Fruit fly (Drosophila melanogaster) whole organism, adult: ENCODE data around the gene CG42704.

Experiments used
- CG12768 ChIP-seq: fragments of 200-800 bp; sonication (Bioruptor generic); optimal IDR thresholded peaks from 2 replicates; lab custom pipeline; 2017; ENCODE audit warnings: missing biosample characterization, missing genetic modification characterization, mild to moderate bottlenecking, moderate library complexity, missing genetic modification reagents
- CG5204 ChIP-seq: fragments of 200-800 bp; sonication (Bioruptor generic); optimal IDR thresholded peaks from 2 replicates; lab custom pipeline; 2016; ENCODE audit warnings: missing biosample characterization, missing genetic modification characterization
- Clk ChIP-seq: fragments of 200-800 bp; sonication (Bioruptor generic); optimal IDR thresholded peaks from 2 replicates; lab custom pipeline; 2017; ENCODE audit warnings: missing biosample characterization, missing genetic modification characterization
- kay ChIP-seq: fragments of 200-800 bp; sonication (Bioruptor generic); peaks from one replicate; lab custom pipeline; 2016; ENCODE audit warnings: missing biosample characterization, missing genetic modification characterization, borderline replicate concordance
- ovo ChIP-seq: fragments of 200-800 bp; sonication (Bioruptor generic); optimal IDR thresholded peaks from 2 replicates; lab custom pipeline; 2016; ENCODE audit warnings: missing biosample characterization, missing genetic modification characterization
- tj ChIP-seq: fragments of 200-800 bp; sonication (Bioruptor generic); optimal IDR thresholded peaks from 3 replicates; lab custom pipeline; 2017; ENCODE audit warnings: missing biosample characterization, mild to moderate bottlenecking, missing genetic modification characterization, moderate library complexity
- toe ChIP-seq: fragments of 200-800 bp; sonication (Bioruptor generic); optimal IDR thresholded peaks from 2 replicates; lab custom pipeline; 2016; ENCODE audit warnings: missing biosample characterization, missing genetic modification characterization

dm6 chrX:7403074-7403473 is 9.4 kb upstream of the CG42704 start, which contains the start of gene CG15035:
- TF ChIP-seq kay (GFP tag; lab: Kevin White, UChicago) (no peak), ovo (no peak), CG12768 (GFP tag; lab: Kevin White, UChicago) (no peak), Clk (GFP tag; lab: Kevin White, UChicago) (no peak), toe (GFP tag; lab: Kevin White, UChicago) (no peak), tj (no peak), CG5204 (no peak)
